Worm (Caenorhabditis elegans) whole organism, L3 larva: ENCODE data around the gene dnc-2.

ENCODE experiments used
- R02D3.7 ChIP-seq: fragments of 150-350 bp; optimal IDR thresholded peaks from 2 replicates; lab custom pipeline; 2014; ENCODE audit warnings: missing biosample characterization, missing genetic modification characterization
- ZK546.5 ChIP-seq: sonication (generic microtip); optimal IDR thresholded peaks from 2 replicates; lab custom pipeline; 2017; ENCODE audit warnings: missing biosample characterization, missing genetic modification characterization
- aly-2 ChIP-seq: fragments of 150-350 bp; optimal IDR thresholded peaks from 2 replicates; lab custom pipeline; 2014; ENCODE audit warnings: missing biosample characterization, missing genetic modification characterization
- ama-1 ChIP-seq: fragments of 150-350 bp; optimal IDR thresholded peaks from 2 replicates; lab custom pipeline; 2018
- ceh-16 ChIP-seq: sonication (generic microtip); optimal IDR thresholded peaks from 2 replicates; lab custom pipeline; 2017; ENCODE audit warnings: missing biosample characterization, missing genetic modification characterization
- ceh-28 ChIP-seq: fragments of 150-350 bp; optimal IDR thresholded peaks from 2 replicates; lab custom pipeline; 2014; ENCODE audit warnings: missing biosample characterization, missing genetic modification reagents, missing genetic modification characterization
- ceh-82 ChIP-seq: fragments of 150-350 bp; optimal IDR thresholded peaks from 2 replicates; lab custom pipeline; 2014; ENCODE audit warnings: missing biosample characterization, missing genetic modification characterization
- ceh-9 ChIP-seq: sonication (generic microtip); optimal IDR thresholded peaks from 2 replicates; lab custom pipeline; 2018; ENCODE audit warnings: missing biosample characterization, missing genetic modification characterization
- daf-12 ChIP-seq: fragments of 150-350 bp; optimal IDR thresholded peaks from 2 replicates; lab custom pipeline; 2014; ENCODE audit warnings: missing biosample characterization, missing genetic modification reagents, missing genetic modification characterization
- egl-27 ChIP-seq: sonication (generic microtip); optimal IDR thresholded peaks from 4 replicates; lab custom pipeline; 2017; ENCODE audit warnings: missing biosample characterization, missing genetic modification reagents, missing genetic modification characterization
- egl-5 ChIP-seq: fragments of 150-350 bp; optimal IDR thresholded peaks from 2 replicates; lab custom pipeline; 2017; ENCODE audit warnings: missing biosample characterization, missing genetic modification reagents, missing genetic modification characterization, inconsistent platforms
- elt-1 ChIP-seq: fragments of 150-350 bp; optimal IDR thresholded peaks from 2 replicates; lab custom pipeline; 2014; ENCODE audit warnings: missing biosample characterization, missing genetic modification characterization
- elt-2 ChIP-seq: sonication (generic microtip); optimal IDR thresholded peaks from 2 replicates; lab custom pipeline; 2016; ENCODE audit warnings: missing genetic modification reagents, mild to moderate bottlenecking, missing genetic modification characterization, missing compliant biosample characterization
- elt-3 ChIP-seq, 3 experiments: fragments of 150-350 bp in 1 of 3; sonication (generic microtip) in 2 of 3; optimal IDR thresholded peaks; 2 replicates in 2 of 3; 4 replicates in 1 of 3; lab custom pipeline; 2014 to 2017; ENCODE audit warnings: missing biosample characterization in 3 of 3, missing genetic modification characterization in 3 of 3
- eor-1 ChIP-seq, 2 experiments: fragments of 150-350 bp; optimal IDR thresholded peaks; 2 replicates each; lab custom pipeline; 2014 to 2018; ENCODE audit warnings: missing biosample characterization in 2 of 2, missing genetic modification characterization in 2 of 2
- fkh-10 ChIP-seq: sonication (generic microtip); optimal IDR thresholded peaks from 2 replicates; lab custom pipeline; 2017; ENCODE audit warnings: missing biosample characterization, missing genetic modification reagents, missing genetic modification characterization
- fkh-2 ChIP-seq: fragments of 150-350 bp; optimal IDR thresholded peaks from 2 replicates; lab custom pipeline; 2014; ENCODE audit warnings: missing biosample characterization, missing genetic modification reagents, missing genetic modification characterization
- fos-1 ChIP-seq: fragments of 150-350 bp; optimal IDR thresholded peaks from 2 replicates; lab custom pipeline; 2014; ENCODE audit warnings: missing biosample characterization, missing genetic modification characterization
- hmg-11 ChIP-seq: sonication (generic microtip); optimal IDR thresholded peaks from 2 replicates; lab custom pipeline; 2016; ENCODE audit warnings: missing genetic modification characterization, missing compliant biosample characterization
- jun-1 ChIP-seq: fragments of 150-350 bp; optimal IDR thresholded peaks from 2 replicates; lab custom pipeline; 2014; ENCODE audit warnings: missing biosample characterization, missing genetic modification reagents, missing genetic modification characterization
- lin-15B ChIP-seq: fragments of 150-350 bp; optimal IDR thresholded peaks from 2 replicates; lab custom pipeline; 2014; ENCODE audit warnings: missing biosample characterization, missing genetic modification characterization
- lin-39 ChIP-seq: fragments of 150-350 bp; optimal IDR thresholded peaks from 2 replicates; lab custom pipeline; 2018; ENCODE audit warnings: missing biosample characterization, missing genetic modification reagents, missing genetic modification characterization
- lsy-12 ChIP-seq: sonication (generic microtip); optimal IDR thresholded peaks from 2 replicates; lab custom pipeline; 2016; ENCODE audit warnings: mild to moderate bottlenecking, missing genetic modification characterization, missing compliant biosample characterization
- mdl-1 ChIP-seq: fragments of 150-350 bp; optimal IDR thresholded peaks from 2 replicates; lab custom pipeline; 2014; ENCODE audit warnings: missing biosample characterization, missing genetic modification characterization
- mml-1 ChIP-seq: fragments of 150-350 bp; sonication (generic microtip); optimal IDR thresholded peaks from 3 replicates; lab custom pipeline; 2014; ENCODE audit warnings: missing biosample characterization, missing genetic modification characterization
- nfya-1 ChIP-seq: sonication (generic microtip); optimal IDR thresholded peaks from 2 replicates; lab custom pipeline; 2017; ENCODE audit warnings: missing genetic modification characterization, mild to moderate bottlenecking, missing compliant biosample characterization, antibody characterized with exemption, moderate library complexity; ENCODE audit not compliant: insufficient read depth
- nhr-11 ChIP-seq: fragments of 150-350 bp; optimal IDR thresholded peaks from 2 replicates; lab custom pipeline; 2014; ENCODE audit warnings: missing biosample characterization, missing genetic modification characterization
- nhr-12 ChIP-seq: fragments of 150-350 bp; optimal IDR thresholded peaks from 2 replicates; lab custom pipeline; 2014; ENCODE audit warnings: missing biosample characterization, missing genetic modification characterization
- nhr-23 ChIP-seq: fragments of 150-350 bp; optimal IDR thresholded peaks from 2 replicates; lab custom pipeline; 2014; ENCODE audit warnings: missing biosample characterization, missing genetic modification reagents, missing genetic modification characterization
- nhr-237 ChIP-seq: fragments of 150-350 bp; optimal IDR thresholded peaks from 2 replicates; lab custom pipeline; 2014; ENCODE audit warnings: missing biosample characterization, missing genetic modification characterization
- nhr-25 ChIP-seq: sonication (generic microtip); optimal IDR thresholded peaks from 2 replicates; lab custom pipeline; 2017; ENCODE audit warnings: missing biosample characterization, missing genetic modification characterization
- nhr-28 ChIP-seq: fragments of 150-350 bp; optimal IDR thresholded peaks from 2 replicates; lab custom pipeline; 2014; ENCODE audit warnings: missing biosample characterization, missing genetic modification characterization
- nhr-43 ChIP-seq: sonication (generic microtip); optimal IDR thresholded peaks from 2 replicates; lab custom pipeline; 2016; ENCODE audit warnings: mild to moderate bottlenecking, missing genetic modification characterization, missing compliant biosample characterization; ENCODE audit not compliant: poor library complexity, severe bottlenecking
- nhr-67 ChIP-seq: fragments of 150-350 bp; optimal IDR thresholded peaks from 2 replicates; lab custom pipeline; 2014; ENCODE audit warnings: missing biosample characterization, missing genetic modification characterization
- nhr-76 ChIP-seq: fragments of 150-350 bp; sonication (generic microtip); optimal IDR thresholded peaks from 5 replicates; lab custom pipeline; 2014; ENCODE audit warnings: missing biosample characterization, missing genetic modification characterization
- nhr-77 ChIP-seq: fragments of 150-350 bp; optimal IDR thresholded peaks from 2 replicates; lab custom pipeline; 2014; ENCODE audit warnings: missing biosample characterization, missing genetic modification characterization
- pha-4 ChIP-seq: fragments of 150-350 bp; optimal IDR thresholded peaks from 2 replicates; lab custom pipeline; 2014; ENCODE audit warnings: missing biosample characterization, missing genetic modification reagents, missing genetic modification characterization
- pqm-1 ChIP-seq: fragments of 150-350 bp; optimal IDR thresholded peaks from 2 replicates; lab custom pipeline; 2017; ENCODE audit warnings: missing biosample characterization, missing genetic modification characterization, inconsistent platforms
- sea-2 ChIP-seq: fragments of 150-350 bp; sonication (generic microtip); optimal IDR thresholded peaks from 4 replicates; lab custom pipeline; 2014; ENCODE audit warnings: missing biosample characterization, missing genetic modification reagents, missing genetic modification characterization
- skn-1 ChIP-seq: fragments of 150-350 bp; optimal IDR thresholded peaks from 2 replicates; lab custom pipeline; 2014; ENCODE audit warnings: missing biosample characterization, missing genetic modification characterization
- snpc-4 ChIP-seq: fragments of 150-350 bp; optimal IDR thresholded peaks from 2 replicates; lab custom pipeline; 2014; ENCODE audit warnings: missing biosample characterization, missing genetic modification characterization
- tbx-2 ChIP-seq: sonication (generic microtip); optimal IDR thresholded peaks from 2 replicates; lab custom pipeline; 2016; ENCODE audit warnings: mild to moderate bottlenecking, missing genetic modification characterization, missing compliant biosample characterization
- unc-39 ChIP-seq: sonication (generic microtip); optimal IDR thresholded peaks from 4 replicates; lab custom pipeline; 2017; ENCODE audit warnings: missing biosample characterization, missing genetic modification characterization
- unc-62 ChIP-seq: fragments of 150-350 bp; sonication (generic microtip); optimal IDR thresholded peaks from 4 replicates; lab custom pipeline; 2014; ENCODE audit warnings: missing biosample characterization, missing genetic modification reagents, missing genetic modification characterization
- zag-1 ChIP-seq: fragments of 150-350 bp; optimal IDR thresholded peaks from 2 replicates; lab custom pipeline; 2014; ENCODE audit warnings: missing biosample characterization, missing genetic modification characterization
- ztf-11 ChIP-seq: fragments of 150-350 bp; optimal IDR thresholded peaks from 2 replicates; lab custom pipeline; 2014; ENCODE audit warnings: missing biosample characterization, missing genetic modification characterization
- ztf-4 ChIP-seq: fragments of 150-350 bp; optimal IDR thresholded peaks from 2 replicates; lab custom pipeline; 2014; ENCODE audit warnings: missing biosample characterization, missing genetic modification characterization

The dnc-2 gene

ce11 chrIII:5942104-5942503, 16.5 kb upstream of the dnc-2 start:
- no peak for TF ChIP-seq daf-12 (tag; lab: Kevin White, UChicago)
- peak; percentile 90 for TF ChIP-seq ama-1 (lab: Kevin White, UChicago)

ce11 chrIII:5940525-5940974, 15.0 kb upstream of the dnc-2 start:
- TF ChIP-seq jun-1 (tag; lab: Kevin White, UChicago) (peak; percentile 20), nhr-43 (tag; lab: Kevin White, UChicago) (no peak), mml-1 (no peak), ama-1 (lab: Kevin White, UChicago) (peak; percentile 97), egl-27 (tag; lab: Kevin White, UChicago) (no peak), ceh-16 (tag; lab: Kevin White, UChicago) (no peak), mdl-1 (tag; lab: Kevin White, UChicago) (peak; percentile 78), sea-2 (peak; percentile 76), elt-2 (tag; lab: Kevin White, UChicago) (peak; percentile 52), lsy-12 (tag; lab: Kevin White, UChicago) (peak; percentile 3), nhr-237 (tag; lab: Kevin White, UChicago) (no peak), daf-12 (tag; lab: Kevin White, UChicago) (no peak), nhr-12 (tag; lab: Kevin White, UChicago) (no peak), nhr-25 (tag; lab: Kevin White, UChicago) (peak; percentile 78), R02D3.7 (peak; percentile 30), fos-1 (tag; lab: Kevin White, UChicago) (no peak), fkh-10 (GFP tag; lab: Kevin White, UChicago) (peak; percentile 78), snpc-4 (tag; lab: Kevin White, UChicago) (no peak), zag-1 (tag; lab: Kevin White, UChicago) (no peak), nhr-23 (tag; lab: Kevin White, UChicago) (peak; percentile 63), ceh-28 (tag; lab: Kevin White, UChicago) (peak; percentile 87), unc-39 (tag; lab: Kevin White, UChicago) (no peak), elt-3 (tag; optimal IDR thresholded peaks at IDR 0.05; lab: Kevin White, UChicago) (no peak), pha-4 (tag; lab: Kevin White, UChicago) (no peak), ceh-82 (no peak), ztf-4 (no peak), hmg-11 (peak; percentile 61), fkh-2 (tag; lab: Kevin White, UChicago) (no peak), lin-15B (no peak), pqm-1 (tag; lab: Kevin White, UChicago) (peak; percentile 21), nhr-28 (tag; lab: Kevin White, UChicago) (no peak), unc-62 (GFP tag; lab: Kevin White, UChicago) (no peak), skn-1 (no peak), nhr-67 (tag; lab: Kevin White, UChicago) (no peak), nhr-76 (tag; lab: Kevin White, UChicago) (no peak), ceh-9 (tag; lab: Kevin White, UChicago) (no peak), tbx-2 (tag; lab: Kevin White, UChicago) (peak; percentile 12), ztf-11 (no peak), nhr-77 (tag; lab: Kevin White, UChicago) (no peak), lin-39 (peak; percentile 95), elt-1 (tag; lab: Kevin White, UChicago) (no peak), ZK546.5 (tag; lab: Kevin White, UChicago) (no peak), egl-5 (tag; lab: Kevin White, UChicago) (peak; percentile 76), aly-2 (tag; lab: Kevin White, UChicago) (peak; percentile 2), nfya-1 (tag; lab: Kevin White, UChicago) (peak; percentile 78), eor-1 (tag; optimal IDR thresholded peaks at IDR 0.05; lab: Kevin White, UChicago) (no peak), nhr-11 (tag; lab: Kevin White, UChicago) (peak; percentile 31)
- TF ChIP-seq, all 47 proteins: peak for 19
